Fruit fly (Drosophila melanogaster): ENCODE measurements around the gene Top2.

Gene Top2

DNA sequence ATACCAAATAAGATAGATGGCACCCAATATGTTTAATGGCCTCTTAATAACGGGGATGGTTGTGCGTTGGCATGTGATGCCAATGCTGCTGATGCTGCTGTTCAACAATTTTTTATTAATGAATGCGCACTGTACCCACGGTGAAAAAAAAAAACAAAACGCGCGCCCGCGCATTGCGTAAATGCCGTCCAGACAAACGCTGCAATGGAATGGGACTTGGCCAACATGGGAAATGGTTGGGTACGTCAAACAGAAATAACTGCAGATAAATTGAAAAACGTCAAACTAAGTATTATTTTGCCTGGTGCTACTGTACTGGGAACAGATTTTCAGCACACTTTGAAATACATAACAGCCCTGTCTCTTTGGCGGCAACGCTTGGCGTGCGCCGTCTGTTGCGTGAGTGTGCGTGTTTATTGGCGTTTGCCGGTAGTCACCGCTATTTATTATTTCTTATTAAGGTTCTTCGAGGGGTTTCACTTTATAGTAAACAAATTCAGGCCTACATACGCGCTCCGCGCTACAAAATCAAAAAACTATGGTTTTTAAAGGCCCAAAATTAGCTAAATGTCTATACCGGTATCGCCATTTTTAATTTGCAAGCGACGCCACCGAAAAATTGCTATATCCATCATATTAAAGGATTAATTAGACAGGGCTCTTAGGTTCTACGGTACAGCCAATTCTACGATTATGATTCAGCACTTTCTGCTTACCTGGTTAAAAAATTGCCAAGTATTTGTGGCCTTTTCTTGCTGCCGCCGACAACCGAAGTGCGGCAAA, 564 bp downstream of the Top2 start (continued):
- TF ChIP-seq CG7839 (tag; optimal IDR thresholded peaks at IDR 0.05) (peak; percentile 32), CG2202 (tag; optimal IDR thresholded peaks at IDR 0.05) (no peak), stwl (tag; optimal IDR thresholded peaks at IDR 0.05) (no peak), jing (GFP tag; optimal IDR thresholded peaks at IDR 0.05) (no peak), dimm (GFP tag; IDR thresholded peaks at IDR 0.05) (no peak), CG2129 (GFP tag; IDR thresholded peaks at IDR 0.05; ENCODE audit: partially characterized antibody) (no peak), HLHmδ (GFP tag; optimal IDR thresholded peaks at IDR 0.05) (peak; percentile 15), ind (GFP tag; optimal IDR thresholded peaks at IDR 0.05) (peak; percentile 28), CG8924 (tag; optimal IDR thresholded peaks at IDR 0.05) (no peak), CG4282 (GFP tag; optimal IDR thresholded peaks at IDR 0.05) (no peak), Ets97D (GFP tag; optimal IDR thresholded peaks at IDR 0.05) (no peak), CG10979 (tag; optimal IDR thresholded peaks at IDR 0.05) (peak; percentile 13), Dbx (GFP tag; IDR thresholded peaks at IDR 0.05) (peak; percentile 36; the same call in 1 of the 3 replicates), lmd (GFP tag; IDR thresholded peaks at IDR 0.05) (peak; percentile 56; the same call in 1 of the 2 replicates), pfk (GFP tag; optimal IDR thresholded peaks at IDR 0.05) (no peak), pzg (GFP tag; optimal IDR thresholded peaks at IDR 0.05) (no peak), ara (GFP tag; IDR thresholded peaks at IDR 0.05) (no peak), hbn (GFP tag; IDR thresholded peaks at IDR 0.05; ENCODE audit: partially characterized antibody) (no peak; the same call in 1 of the 2 replicates), ken (GFP tag; IDR thresholded peaks at IDR 0.05) (0 out of 3 replicates have a peak, but pooled peaks have one; percentile 52), zen2 (GFP tag; IDR thresholded peaks at IDR 0.05; ENCODE audit: partially characterized antibody) (no peak; the same call in 2 of the 3 replicates), CG18619 (GFP tag; optimal IDR thresholded peaks at IDR 0.05) (no peak), Myb (GFP tag; optimal IDR thresholded peaks at IDR 0.05) (peak; percentile 36), CG12071 (GFP tag; optimal IDR thresholded peaks at IDR 0.05) (no peak), CG34422 (GFP tag; IDR thresholded peaks at IDR 0.05) (peak; percentile 96; the same call in 2 of the 3 replicates), sisA (GFP tag; IDR thresholded peaks at IDR 0.05) (peak; percentile 56), eve (GFP tag; optimal IDR thresholded peaks at IDR 0.05) (no peak), CG9437 (GFP tag; optimal IDR thresholded peaks at IDR 0.05) (no peak), Mrtf (GFP tag; IDR thresholded peaks at IDR 0.05) (no peak), CG4854 (GFP tag; optimal IDR thresholded peaks at IDR 0.05) (no peak), CG17568 (GFP tag; optimal IDR thresholded peaks at IDR 0.05) (no peak), Blimp-1 (GFP tag; optimal IDR thresholded peaks at IDR 0.05) (peak; percentile 4), CG4404 (GFP tag; IDR thresholded peaks at IDR 0.05) (no peak), HLH54F (GFP tag; optimal IDR thresholded peaks at IDR 0.05) (no peak), Sry-β (GFP tag; optimal IDR thresholded peaks at IDR 0.05) (no peak), scrt (GFP tag; optimal IDR thresholded peaks at IDR 0.05) (no peak), Hr39 (optimal IDR thresholded peaks at IDR 0.05) (no peak), NfI (GFP tag; optimal IDR thresholded peaks at IDR 0.05) (no peak), shn (GFP tag; optimal IDR thresholded peaks at IDR 0.05) (no peak), ci (GFP tag; IDR thresholded peaks at IDR 0.05) (no peak), gce (GFP tag; IDR thresholded peaks at IDR 0.05) (no peak), Doc2 (GFP tag; IDR thresholded peaks at IDR 0.05) (no peak), Pdp1 (GFP tag; optimal IDR thresholded peaks at IDR 0.05) (peak; percentile 22 to 51), CG5245 (GFP tag; optimal IDR thresholded peaks at IDR 0.05) (no peak), dati (GFP tag; IDR thresholded peaks at IDR 0.05) (no peak), CG6813 (GFP tag; optimal IDR thresholded peaks at IDR 0.05) (no peak), GATAe (GFP tag; conservative IDR thresholded peaks at IDR 0.05) (no peak), E2f1 (GFP tag; IDR thresholded peaks at IDR 0.05) (0 out of 2 replicates have a peak, but pooled peaks have one; percentile 33), CG34376 (GFP tag; optimal IDR thresholded peaks at IDR 0.05) (no peak), CkIIα-i1 (GFP tag; IDR thresholded peaks at IDR 0.05) (no peak)

All from whole organism, embryonic.